Fruit fly (Drosophila melanogaster) S2 (cell line): Measurements from ENCODE around the gene CG8915.

Experiments
- CG8478 ChIP-seq: fragments of >200 bp; optimal IDR thresholded peaks from 2 replicates; lab custom pipeline; 2018
- CTCF ChIP-seq, 2 experiments: fragments of >200 bp; optimal IDR thresholded peaks; 2 replicates each; lab custom pipeline; 2018

DNA sequence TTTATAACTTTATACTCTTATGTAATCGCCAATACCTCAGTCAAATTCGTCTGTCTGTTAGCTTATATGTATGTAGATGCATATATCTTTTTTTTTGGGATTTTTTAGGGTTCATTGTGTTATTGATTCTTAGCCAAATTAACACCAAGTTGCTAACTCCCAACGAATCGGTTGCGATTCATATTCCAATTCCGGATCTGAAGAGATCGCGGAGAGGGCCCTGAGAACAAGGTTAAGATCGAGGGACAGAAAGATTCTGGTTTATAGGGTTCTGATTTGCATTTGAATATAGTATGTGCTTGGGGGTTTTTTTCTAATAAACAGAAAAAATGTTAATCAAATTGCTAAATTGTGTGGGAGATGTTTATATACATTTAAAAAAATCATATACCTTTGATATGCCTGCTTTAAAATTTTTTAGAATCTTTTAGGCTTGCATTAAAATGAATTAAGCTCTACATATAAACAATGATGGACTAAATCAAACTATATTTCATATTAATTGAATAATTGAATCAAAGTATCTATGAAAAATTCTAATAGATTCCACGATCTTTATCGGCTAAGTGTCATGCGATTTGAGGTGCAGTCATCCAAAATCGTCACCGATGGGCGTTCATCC lies 36.8 kb downstream of the CG8915 start, which contains the start of gene CG32563:
- TF ChIP-seq CTCF (optimal IDR thresholded peaks at IDR 0.05; lab: Kevin White, UChicago) (no peak), CG8478 (lab: Kevin White, UChicago) (no peak)
